Fruit fly (Drosophila melanogaster) whole organism, adult: ENCODE results near the gene Sox100B.

Experiments used
- CG11617 ChIP-seq: fragments of 200-800 bp; sonication (Bioruptor generic); optimal IDR thresholded peaks from 2 replicates; lab custom pipeline; 2017; ENCODE audit warnings: mild to moderate bottlenecking, missing biosample characterization, missing genetic modification reagents, missing genetic modification characterization
- CG12768 ChIP-seq: fragments of 200-800 bp; sonication (Bioruptor generic); optimal IDR thresholded peaks from 2 replicates; lab custom pipeline; 2017; ENCODE audit warnings: missing biosample characterization, missing genetic modification characterization, mild to moderate bottlenecking, moderate library complexity, missing genetic modification reagents
- CG14711 ChIP-seq: fragments of 200-800 bp; sonication (Bioruptor generic); optimal IDR thresholded peaks from 2 replicates; lab custom pipeline; 2018; ENCODE audit warnings: missing biosample characterization, mild to moderate bottlenecking, missing genetic modification characterization, moderate library complexity
- CG1620 ChIP-seq: fragments of 200-800 bp; sonication (Bioruptor generic); optimal IDR thresholded peaks from 2 replicates; lab custom pipeline; 2016; ENCODE audit warnings: missing biosample characterization, missing genetic modification characterization
- CG33017 ChIP-seq: fragments of 200-800 bp; sonication (Bioruptor generic); optimal IDR thresholded peaks from 2 replicates; lab custom pipeline; 2018; ENCODE audit warnings: missing biosample characterization, mild to moderate bottlenecking, missing genetic modification characterization, moderate library complexity
- CG5204 ChIP-seq: fragments of 200-800 bp; sonication (Bioruptor generic); optimal IDR thresholded peaks from 2 replicates; lab custom pipeline; 2016; ENCODE audit warnings: missing biosample characterization, missing genetic modification characterization
- CG7045 ChIP-seq: fragments of 200-800 bp; sonication (Bioruptor generic); optimal IDR thresholded peaks from 2 replicates; lab custom pipeline; 2017; ENCODE audit warnings: missing biosample characterization, mild to moderate bottlenecking, missing genetic modification characterization
- CG7101 ChIP-seq: fragments of 200-800 bp; sonication (Bioruptor generic); optimal IDR thresholded peaks from 2 replicates; lab custom pipeline; 2018; ENCODE audit warnings: missing biosample characterization, mild to moderate bottlenecking, missing genetic modification characterization, moderate library complexity
- Clk ChIP-seq: fragments of 200-800 bp; sonication (Bioruptor generic); optimal IDR thresholded peaks from 2 replicates; lab custom pipeline; 2017; ENCODE audit warnings: missing biosample characterization, missing genetic modification characterization
- Crg-1 ChIP-seq: fragments of 200-800 bp; sonication (Bioruptor generic); optimal IDR thresholded peaks from 2 replicates; lab custom pipeline; 2016; ENCODE audit warnings: missing biosample characterization, missing genetic modification characterization
- Hr96 ChIP-seq: fragments of 200-800 bp; sonication (Bioruptor generic); optimal IDR thresholded peaks from 2 replicates; lab custom pipeline; 2016; ENCODE audit warnings: missing biosample characterization, missing genetic modification characterization
- Mnt ChIP-seq: fragments of 200-800 bp; sonication (Bioruptor generic); optimal IDR thresholded peaks from 2 replicates; lab custom pipeline; 2016; ENCODE audit warnings: missing biosample characterization, mild to moderate bottlenecking, missing genetic modification characterization
- bab1 ChIP-seq: fragments of 200-800 bp; sonication (Bioruptor generic); optimal IDR thresholded peaks from 3 replicates; lab custom pipeline; 2019; ENCODE audit warnings: missing biosample characterization, mild to moderate bottlenecking, missing genetic modification characterization, moderate library complexity
- cic ChIP-seq: fragments of 200-800 bp; sonication (Bioruptor generic); optimal IDR thresholded peaks from 2 replicates; lab custom pipeline; 2017; ENCODE audit warnings: missing biosample characterization, mild to moderate bottlenecking, missing genetic modification characterization, moderate library complexity
- cnc ChIP-seq, 2 experiments: fragments of >200 bp; optimal IDR thresholded peaks; 2 replicates each; lab custom pipeline; 2017
- kay ChIP-seq: fragments of 200-800 bp; sonication (Bioruptor generic); peaks from one replicate; lab custom pipeline; 2016; ENCODE audit warnings: missing biosample characterization, missing genetic modification characterization, borderline replicate concordance
- ovo ChIP-seq: fragments of 200-800 bp; sonication (Bioruptor generic); optimal IDR thresholded peaks from 2 replicates; lab custom pipeline; 2016; ENCODE audit warnings: missing biosample characterization, missing genetic modification characterization
- pad ChIP-seq: fragments of 200-800 bp; sonication (Bioruptor generic); optimal IDR thresholded peaks from 3 replicates; lab custom pipeline; 2017; ENCODE audit warnings: missing biosample characterization, missing genetic modification characterization, mild to moderate bottlenecking, moderate library complexity, missing genetic modification reagents
- tj ChIP-seq: fragments of 200-800 bp; sonication (Bioruptor generic); optimal IDR thresholded peaks from 3 replicates; lab custom pipeline; 2017; ENCODE audit warnings: missing biosample characterization, mild to moderate bottlenecking, missing genetic modification characterization, moderate library complexity
- toe ChIP-seq: fragments of 200-800 bp; sonication (Bioruptor generic); optimal IDR thresholded peaks from 2 replicates; lab custom pipeline; 2016; ENCODE audit warnings: missing biosample characterization, missing genetic modification characterization

The Sox100B gene

dm6 chr3R:31064653-31065322 is at the start of gene Sox100B:
TSS of gene Sox100B (plus strand) at chr3R:31065253.
- TF ChIP-seq cic, result no peak
- peak; percentile 41 for TF ChIP-seq kay

- no peak for TF ChIP-seq cnc (optimal IDR thresholded peaks at IDR 0.05; lab: Kevin White, UChicago)
- TF ChIP-seq pad (GFP tag; lab: Kevin White, UChicago), result peak; percentile 95
Measured at dm6 chr3R:31016715-31017114, 48.3 kb upstream of the Sox100B start, which contains the start of gene 5-HT7. TSS of gene 5-HT7 (minus strand) at chr3R:31016875.

dm6 chr3R:31019662-31020061 is 45.4 kb upstream of the Sox100B start:
- no peak for TF ChIP-seq ovo
- TF ChIP-seq CG14711, result no peak
- no peak for TF ChIP-seq CG12768
- TF ChIP-seq CG11617 (GFP tag; lab: Kevin White, UChicago), result no peak
- TF ChIP-seq Clk, result no peak
- no peak for TF ChIP-seq toe (GFP tag; lab: Kevin White, UChicago)
- no peak for TF ChIP-seq cic
- TF ChIP-seq CG33017 (tag; lab: Kevin White, UChicago), result no peak
- TF ChIP-seq Crg-1, result no peak
- no peak for TF ChIP-seq Mnt
- no peak for TF ChIP-seq bab1 (GFP tag; lab: Kevin White, UChicago)
- TF ChIP-seq cnc (optimal IDR thresholded peaks at IDR 0.05; lab: Kevin White, UChicago), result no peak
- no peak for TF ChIP-seq kay
- no peak for TF ChIP-seq Hr96 (GFP tag; lab: Kevin White, UChicago)
- no peak for TF ChIP-seq CG5204 (GFP tag; lab: Kevin White, UChicago)
- no peak for TF ChIP-seq CG1620 (GFP tag; lab: Kevin White, UChicago)
- TF ChIP-seq CG7101, result no peak
- no peak for TF ChIP-seq pad (GFP tag; lab: Kevin White, UChicago)
- TF ChIP-seq CG7045 (GFP tag; lab: Kevin White, UChicago), result no peak
- no peak for TF ChIP-seq tj

dm6 chr3R:31020762-31021161 is 44.3 kb upstream of the Sox100B start:
- no peak for TF ChIP-seq CG14711
- TF ChIP-seq toe (GFP tag; lab: Kevin White, UChicago), result no peak
- TF ChIP-seq CG7101, result no peak
- no peak for TF ChIP-seq tj
- TF ChIP-seq ovo, result no peak
- no peak for TF ChIP-seq kay

- no peak for TF ChIP-seq Clk
- TF ChIP-seq CG5204 (GFP tag; lab: Kevin White, UChicago), result no peak
- TF ChIP-seq CG1620 (GFP tag; lab: Kevin White, UChicago), result no peak
- no peak for TF ChIP-seq kay
- no peak for TF ChIP-seq Mnt
- no peak for TF ChIP-seq pad (GFP tag; lab: Kevin White, UChicago)
- no peak for TF ChIP-seq CG11617 (GFP tag; lab: Kevin White, UChicago)
- TF ChIP-seq bab1 (GFP tag; lab: Kevin White, UChicago), result no peak
- TF ChIP-seq CG12768, result no peak
- TF ChIP-seq CG33017 (tag; lab: Kevin White, UChicago), result no peak
- TF ChIP-seq tj, result no peak
Measured at dm6 chr3R:31035046-31035445, 30.0 kb upstream of the Sox100B start, which contains the start of gene CG33773. TSS of gene CG33773 (plus strand) at chr3R:31035346.

dm6 chr3R:31038473-31039424 is 26.3 kb upstream of the Sox100B start, which contains the start of gene CanA1:
TSS of gene CanA1 (plus strand) at chr3R:31039374.
- TF ChIP-seq Hr96 (GFP tag; lab: Kevin White, UChicago), result no peak
- TF ChIP-seq CG12768, result no peak
- no peak for TF ChIP-seq CG5204 (GFP tag; lab: Kevin White, UChicago)

- no peak for TF ChIP-seq CG5204 (GFP tag; lab: Kevin White, UChicago)
- TF ChIP-seq CG14711, result no peak
- no peak for TF ChIP-seq cnc (optimal IDR thresholded peaks at IDR 0.05; lab: Kevin White, UChicago)
- TF ChIP-seq CG1620 (GFP tag; lab: Kevin White, UChicago), result no peak
- no peak for TF ChIP-seq bab1 (GFP tag; lab: Kevin White, UChicago)
- TF ChIP-seq Mnt, result no peak
- TF ChIP-seq CG7101, result no peak
- TF ChIP-seq CG12768, result no peak
- TF ChIP-seq tj, result no peak
- TF ChIP-seq kay, result no peak
Measured at dm6 chr3R:31045005-31045404, 20.0 kb upstream of the Sox100B start, which contains the start of gene CG33920. TSS of gene CG33920 (minus strand) at chr3R:31045105.
